Worm (Caenorhabditis elegans): ENCODE results near the gene C03B1.14.

DNA sequence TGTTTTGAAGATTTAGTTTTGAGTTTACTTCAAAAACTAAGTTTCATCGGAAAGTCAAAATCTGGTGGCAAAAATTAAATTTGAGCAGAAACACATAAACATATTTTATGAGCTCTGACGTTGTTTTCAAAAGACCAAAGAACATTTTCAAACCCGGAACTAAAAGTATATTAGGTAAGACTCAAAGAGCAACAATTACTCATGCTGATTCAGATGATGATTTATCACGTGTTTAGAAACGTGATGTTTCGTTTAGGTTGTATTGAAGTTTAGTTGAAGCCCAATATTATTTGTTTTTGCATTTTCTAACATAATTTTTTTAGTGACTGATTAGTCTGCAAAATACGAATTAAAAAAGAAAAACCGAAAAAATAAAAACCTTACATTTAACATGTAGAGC, 6.8 kb downstream of the C03B1.14 start:
- no peak for TF ChIP-seq dao-5 (tag; optimal IDR thresholded peaks at IDR 0.05)
- no peak for TF ChIP-seq him-1 (tag; optimal IDR thresholded peaks at IDR 0.05)

Measured in whole organism, L4/young adult.